Worm (Caenorhabditis elegans) whole organism, late embryonic: ENCODE data around the gene fbxa-31.

Source experiments
- ama-1 ChIP-seq: fragments of 150-350 bp; optimal IDR thresholded peaks from 2 replicates; lab custom pipeline; 2014
- dmd-4 ChIP-seq: sonication (generic microtip); optimal IDR thresholded peaks from 2 replicates; lab custom pipeline; 2016; ENCODE audit warnings: borderline replicate concordance, missing genetic modification characterization, missing compliant biosample characterization
- fkh-10 ChIP-seq: fragments of 150-350 bp; optimal IDR thresholded peaks from 2 replicates; lab custom pipeline; 2014; ENCODE audit warnings: missing biosample characterization, missing genetic modification reagents, missing genetic modification characterization
- gmeb-2 ChIP-seq: sonication (generic microtip); optimal IDR thresholded peaks from 2 replicates; lab custom pipeline; 2016; ENCODE audit warnings: missing genetic modification characterization, inconsistent platforms, missing compliant biosample characterization
- hlh-30 ChIP-seq: sonication (generic microtip); optimal IDR thresholded peaks from 2 replicates; lab custom pipeline; 2017; ENCODE audit warnings: antibody characterized with exemption, missing genetic modification characterization, missing compliant biosample characterization; ENCODE audit not compliant: insufficient read depth
- lim-6 ChIP-seq: sonication (generic microtip); optimal IDR thresholded peaks from 2 replicates; lab custom pipeline; 2016; ENCODE audit warnings: missing genetic modification characterization, missing compliant biosample characterization
- pha-4 ChIP-seq: fragments of 150-350 bp; optimal IDR thresholded peaks from 2 replicates; lab custom pipeline; 2018; ENCODE audit warnings: missing biosample characterization, missing genetic modification reagents, missing genetic modification characterization
- syd-9 ChIP-seq: sonication (generic microtip); optimal IDR thresholded peaks from 2 replicates; lab custom pipeline; 2016; ENCODE audit warnings: mild to moderate bottlenecking, missing genetic modification characterization, moderate library complexity, missing compliant biosample characterization
- tbx-2 ChIP-seq: sonication (generic microtip); optimal IDR thresholded peaks from 2 replicates; lab custom pipeline; 2016; ENCODE audit warnings: missing genetic modification characterization, missing compliant biosample characterization
- unc-55 ChIP-seq: sonication (generic microtip); optimal IDR thresholded peaks from 2 replicates; lab custom pipeline; 2017; ENCODE audit warnings: missing biosample characterization, missing genetic modification reagents, missing genetic modification characterization
- unc-86 ChIP-seq: sonication (generic microtip); optimal IDR thresholded peaks from 2 replicates; lab custom pipeline; 2016; ENCODE audit warnings: missing genetic modification characterization, missing compliant biosample characterization

ce11 chrIII:1271378-1271926 is at the start of gene fbxa-31:
- TF ChIP-seq hlh-30 (no peak), tbx-2 (tag; lab: Kevin White, UChicago) (no peak), gmeb-2 (tag; lab: Kevin White, UChicago) (no peak), unc-86 (tag; lab: Kevin White, UChicago) (no peak), dmd-4 (tag; lab: Kevin White, UChicago) (no peak), ama-1 (lab: Kevin White, UChicago) (no peak), pha-4 (tag; lab: Kevin White, UChicago) (no peak), syd-9 (no peak), unc-55 (GFP tag; lab: Kevin White, UChicago) (no peak), fkh-10 (no peak), lim-6 (tag; lab: Kevin White, UChicago) (no peak)
